Fruit fly (Drosophila melanogaster) whole organism, prepupa: ENCODE results near the gene CG33287.

ENCODE experiments used
- CG11762 ChIP-seq: fragments of 200-800 bp; sonication (Bioruptor generic); optimal IDR thresholded peaks from 3 replicates; lab custom pipeline; 2016; ENCODE audit warnings: missing biosample characterization, missing genetic modification characterization; ENCODE audit not compliant: insufficient read depth
- CG11902 ChIP-seq: fragments of 200-800 bp; sonication (Bioruptor generic); optimal IDR thresholded peaks from 3 replicates; lab custom pipeline; 2016; ENCODE audit warnings: missing biosample characterization, missing genetic modification characterization
- CG15336 ChIP-seq: fragments of 200-800 bp; sonication (Bioruptor generic); IDR thresholded peaks from 2 replicates; pipeline ENCODE4 v1.3.6; 2022; ENCODE audit warnings: missing biosample characterization, missing genetic modification characterization
- CG16779 ChIP-seq: fragments of 200-800 bp; sonication (Bioruptor generic); optimal IDR thresholded peaks from 3 replicates; lab custom pipeline; 2017; ENCODE audit warnings: missing biosample characterization, mild to moderate bottlenecking, missing genetic modification characterization
- CG3032 ChIP-seq: fragments of 200-800 bp; optimal IDR thresholded peaks from 2 replicates; lab custom pipeline; 2019; ENCODE audit warnings: missing biosample characterization, mild to moderate bottlenecking, missing genetic modification characterization, moderate library complexity
- CG31627 ChIP-seq: fragments of 200-800 bp; sonication (Bioruptor generic); optimal IDR thresholded peaks from 3 replicates; lab custom pipeline; 2016; ENCODE audit warnings: missing biosample characterization, missing genetic modification characterization
- CG32006 ChIP-seq: fragments of 200-800 bp; sonication (Bioruptor generic); optimal IDR thresholded peaks from 3 replicates; lab custom pipeline; 2017; ENCODE audit warnings: missing biosample characterization, mild to moderate bottlenecking, missing genetic modification characterization
- CG34406 ChIP-seq: fragments of 200-800 bp; sonication (Bioruptor generic); optimal IDR thresholded peaks from 3 replicates; lab custom pipeline; 2016; ENCODE audit warnings: missing biosample characterization, missing genetic modification characterization
- CG3919 ChIP-seq: fragments of 200-800 bp; sonication (Bioruptor generic); optimal IDR thresholded peaks from 3 replicates; lab custom pipeline; 2016; ENCODE audit warnings: missing biosample characterization, missing genetic modification characterization
- CG6808 ChIP-seq: fragments of 200-800 bp; sonication (Bioruptor generic); optimal IDR thresholded peaks from 3 replicates; lab custom pipeline; 2017; ENCODE audit warnings: missing biosample characterization, missing genetic modification characterization, mild to moderate bottlenecking, moderate library complexity, missing genetic modification reagents
- CG6854 ChIP-seq: fragments of 200-800 bp; sonication (Bioruptor generic); optimal IDR thresholded peaks from 2 replicates; lab custom pipeline; 2017; ENCODE audit warnings: missing biosample characterization, mild to moderate bottlenecking, missing genetic modification characterization
- CG9139 ChIP-seq: fragments of 200-800 bp; sonication (Bioruptor generic); optimal IDR thresholded peaks from 3 replicates; lab custom pipeline; 2017; ENCODE audit warnings: missing biosample characterization, mild to moderate bottlenecking, missing genetic modification characterization
- Eip75B ChIP-seq: fragments of 200-800 bp; sonication (Bioruptor generic); optimal IDR thresholded peaks from 3 replicates; lab custom pipeline; 2016; ENCODE audit warnings: missing biosample characterization, missing genetic modification characterization
- Eip78C ChIP-seq: fragments of 200-800 bp; sonication (Bioruptor generic); peaks from one replicate; lab custom pipeline; 2016; ENCODE audit warnings: missing biosample characterization, missing genetic modification characterization
- Eip93F ChIP-seq: fragments of 200-800 bp; sonication (Bioruptor generic); optimal IDR thresholded peaks from 2 replicates; lab custom pipeline; 2016; ENCODE audit warnings: missing biosample characterization, mild to moderate bottlenecking, missing genetic modification characterization
- Ets21C ChIP-seq: fragments of 200-800 bp; sonication (Bioruptor generic); optimal IDR thresholded peaks from 3 replicates; lab custom pipeline; 2016; ENCODE audit warnings: missing biosample characterization, missing genetic modification characterization
- Ets96B ChIP-seq: fragments of 200-800 bp; optimal IDR thresholded peaks from 2 replicates; lab custom pipeline; 2019; ENCODE audit warnings: missing biosample characterization, mild to moderate bottlenecking, missing genetic modification characterization, moderate library complexity
- Gug ChIP-seq: fragments of 200-800 bp; sonication (Bioruptor generic); IDR thresholded peaks from 2 replicates; pipeline ENCODE4 v1.3.6; 2022; ENCODE audit warnings: missing biosample characterization, missing genetic modification characterization
- Lpt ChIP-seq: fragments of 200-800 bp; sonication (Bioruptor generic); optimal IDR thresholded peaks from 3 replicates; lab custom pipeline; 2016; ENCODE audit warnings: missing biosample characterization, missing genetic modification characterization
- Met ChIP-seq: fragments of 200-800 bp; sonication (Bioruptor generic); optimal IDR thresholded peaks from 3 replicates; lab custom pipeline; 2016; ENCODE audit warnings: missing biosample characterization, missing genetic modification characterization
- Sox102F ChIP-seq: fragments of 200-800 bp; sonication (Bioruptor generic); optimal IDR thresholded peaks from 2 replicates; lab custom pipeline; 2016; ENCODE audit warnings: missing biosample characterization, mild to moderate bottlenecking, missing genetic modification characterization
- Sox14 ChIP-seq: fragments of 200-800 bp; sonication (Bioruptor generic); optimal IDR thresholded peaks from 3 replicates; lab custom pipeline; 2016; ENCODE audit warnings: missing biosample characterization, missing genetic modification characterization
- achi ChIP-seq: fragments of 200-800 bp; sonication (Bioruptor generic); optimal IDR thresholded peaks from 3 replicates; lab custom pipeline; 2016; ENCODE audit warnings: missing biosample characterization, missing genetic modification characterization
- acj6 ChIP-seq: fragments of 200-800 bp; sonication (Bioruptor generic); optimal IDR thresholded peaks from 3 replicates; lab custom pipeline; 2016; ENCODE audit warnings: missing biosample characterization, missing genetic modification characterization
- dac ChIP-seq: fragments of 200-800 bp; sonication (Bioruptor generic); optimal IDR thresholded peaks from 2 replicates; lab custom pipeline; 2017; ENCODE audit warnings: missing biosample characterization, mild to moderate bottlenecking, missing genetic modification characterization
- esn ChIP-seq: fragments of 200-800 bp; sonication (Bioruptor generic); optimal IDR thresholded peaks from 2 replicates; lab custom pipeline; 2016; ENCODE audit warnings: missing biosample characterization, mild to moderate bottlenecking, missing genetic modification characterization, moderate library complexity
- fd59A ChIP-seq: fragments of 200-800 bp; sonication (Bioruptor generic); optimal IDR thresholded peaks from 2 replicates; lab custom pipeline; 2017; ENCODE audit warnings: missing biosample characterization, mild to moderate bottlenecking, missing genetic modification characterization, missing genetic modification reagents
- fd85E ChIP-seq: fragments of 200-800 bp; sonication (Bioruptor generic); optimal IDR thresholded peaks from 3 replicates; lab custom pipeline; 2016; ENCODE audit warnings: missing biosample characterization, missing genetic modification characterization
- fkh ChIP-seq: fragments of 200-800 bp; sonication (Bioruptor generic); optimal IDR thresholded peaks from 3 replicates; lab custom pipeline; 2017; ENCODE audit warnings: missing biosample characterization, mild to moderate bottlenecking, missing genetic modification characterization, moderate library complexity
- lz ChIP-seq: fragments of 200-800 bp; sonication (Bioruptor generic); optimal IDR thresholded peaks from 3 replicates; lab custom pipeline; 2016; ENCODE audit warnings: missing biosample characterization, missing genetic modification characterization
- net ChIP-seq: fragments of 200-800 bp; sonication (Bioruptor generic); optimal IDR thresholded peaks from 3 replicates; lab custom pipeline; 2016; ENCODE audit warnings: missing biosample characterization, missing genetic modification characterization
- pdm3 ChIP-seq: fragments of 200-800 bp; sonication (Bioruptor generic); optimal IDR thresholded peaks from 3 replicates; lab custom pipeline; 2016; ENCODE audit warnings: missing biosample characterization, missing genetic modification characterization
- spab ChIP-seq: fragments of 200-800 bp; sonication (Bioruptor generic); optimal IDR thresholded peaks from 2 replicates; lab custom pipeline; 2017; ENCODE audit warnings: missing biosample characterization, mild to moderate bottlenecking, missing genetic modification characterization, missing genetic modification reagents
- ss ChIP-seq, 2 experiments: fragments of 200-800 bp; sonication (Bioruptor generic); optimal IDR thresholded peaks; 2 replicates in 1 of 2; 3 replicates in 1 of 2; lab custom pipeline; 2017 to 2018; ENCODE audit warnings: mild to moderate bottlenecking in 2 of 2, missing biosample characterization in 2 of 2, missing genetic modification characterization in 2 of 2, moderate library complexity in 1 of 2
- svp ChIP-seq: fragments of 200-800 bp; sonication (Bioruptor generic); peaks from one replicate; lab custom pipeline; 2016; ENCODE audit warnings: missing biosample characterization, missing genetic modification characterization
- topi ChIP-seq: fragments of 200-800 bp; sonication (Bioruptor generic); optimal IDR thresholded peaks from 3 replicates; lab custom pipeline; 2016; ENCODE audit warnings: missing biosample characterization, missing genetic modification characterization
- vri ChIP-seq: fragments of 200-800 bp; sonication (Bioruptor generic); optimal IDR thresholded peaks from 3 replicates; lab custom pipeline; 2016; ENCODE audit warnings: missing biosample characterization, mild to moderate bottlenecking, missing genetic modification characterization

CG33287 gene

dm6 chr3L:20966662-20967061, 3.8 kb downstream of the CG33287 start, which contains the start of gene CG12983:
TSS of gene CG12983 (minus strand) at chr3L:20966762.
- TF ChIP-seq lz (GFP tag; lab: Kevin White, UChicago) (no peak), fkh (GFP tag; lab: Kevin White, UChicago) (no peak), net (no peak), acj6 (GFP tag; lab: Kevin White, UChicago) (no peak), Eip75B (GFP tag; lab: Kevin White, UChicago) (no peak), achi (GFP tag; lab: Kevin White, UChicago) (no peak), CG34406 (GFP tag; lab: Kevin White, UChicago) (no peak), fd59A (GFP tag; lab: Kevin White, UChicago) (no peak), fd85E (GFP tag; lab: Kevin White, UChicago) (no peak), CG6854 (no peak), CG3919 (no peak), CG16779 (no peak), spab (GFP tag; lab: Kevin White, UChicago) (no peak), esn (no peak), Met (GFP tag; lab: Kevin White, UChicago) (no peak), Sox102F (no peak), CG11902 (no peak), CG32006 (GFP tag; lab: Kevin White, UChicago) (no peak), Sox14 (no peak)
- TF ChIP-seq, all 60 proteins: peak for 0

- TF ChIP-seq CG6854: no peak
- TF ChIP-seq svp (GFP tag; lab: Kevin White, UChicago): no peak
- no peak for TF ChIP-seq CG3032 (tag; lab: Kevin White, UChicago)
- TF ChIP-seq topi (GFP tag; lab: Kevin White, UChicago): no peak
- TF ChIP-seq acj6 (GFP tag; lab: Kevin White, UChicago): no peak
- TF ChIP-seq CG11762 (GFP tag; lab: Kevin White, UChicago): no peak
- TF ChIP-seq fd59A (GFP tag; lab: Kevin White, UChicago): no peak
- TF ChIP-seq CG32006 (GFP tag; lab: Kevin White, UChicago): no peak
- no peak for TF ChIP-seq pdm3 (GFP tag; lab: Kevin White, UChicago)
- TF ChIP-seq esn: no peak
- no peak for TF ChIP-seq Eip93F (GFP tag; lab: Kevin White, UChicago)
- TF ChIP-seq CG6808 (GFP tag; lab: Kevin White, UChicago): no peak
- no peak for TF ChIP-seq Lpt (GFP tag; lab: Kevin White, UChicago)
- TF ChIP-seq CG9139 (GFP tag; lab: Kevin White, UChicago): no peak
- TF ChIP-seq dac (GFP tag; lab: Kevin White, UChicago): no peak
- TF ChIP-seq Ets21C (GFP tag; lab: Kevin White, UChicago): no peak
- TF ChIP-seq vri (GFP tag; lab: Kevin White, UChicago): no peak
- TF ChIP-seq achi (GFP tag; lab: Kevin White, UChicago): no peak
- no peak for TF ChIP-seq CG31627 (GFP tag; lab: Kevin White, UChicago)
Measured at dm6 chr3L:20962455-20962854, 8.0 kb downstream of the CG33287 start, which contains the start of gene CG10587. TSS of gene CG10587 (minus strand) at chr3L:20962555.

- TF ChIP-seq ss (GFP tag; optimal IDR thresholded peaks at IDR 0.05; lab: Kevin White, UChicago): no peak
- no peak for TF ChIP-seq Ets96B
- no peak for TF ChIP-seq CG15336 (GFP tag; lab: Robert Waterston, UW)
- TF ChIP-seq Gug: no peak
- TF ChIP-seq Eip78C (GFP tag; lab: Kevin White, UChicago): no peak
- TF ChIP-seq CG16779: no peak
- no peak for TF ChIP-seq Eip93F (GFP tag; lab: Kevin White, UChicago)
- TF ChIP-seq fkh (GFP tag; lab: Kevin White, UChicago): no peak
Measured at dm6 chr3L:20961286-20961685, 9.2 kb downstream of the CG33287 start, which contains the start of gene CG11037. TSS of gene CG11037 (minus strand) at chr3L:20961386.
